Fruit fly (Drosophila melanogaster): ENCODE results near the gene tfc.

tfc gene

dm6 chr3L:1295693-1296092 is 39.4 kb downstream of the tfc start, which contains the start of gene Rabex-5 (continued):
- no peak for TF ChIP-seq sd (tag; optimal IDR thresholded peaks at IDR 0.05)
- no peak for TF ChIP-seq CG12236 (GFP tag; optimal IDR thresholded peaks at IDR 0.05)
- no peak for TF ChIP-seq ranshi (GFP tag; IDR thresholded peaks at IDR 0.05)
- peak; percentile 27 for TF ChIP-seq fu2 (GFP tag; optimal IDR thresholded peaks at IDR 0.05)
- TF ChIP-seq btn (GFP tag; optimal IDR thresholded peaks at IDR 0.05): no peak
- no peak for TF ChIP-seq odd (GFP tag; optimal IDR thresholded peaks at IDR 0.05)
- TF ChIP-seq CG8924 (tag; optimal IDR thresholded peaks at IDR 0.05): peak; percentile 23
- TF ChIP-seq D19A (tag; optimal IDR thresholded peaks at IDR 0.05): no peak
- no peak for TF ChIP-seq dimm (GFP tag; IDR thresholded peaks at IDR 0.05)
- no peak for TF ChIP-seq Atf3 (GFP tag; optimal IDR thresholded peaks at IDR 0.05)
- TF ChIP-seq bowl (GFP tag; IDR thresholded peaks at IDR 0.05): no peak
- TF ChIP-seq Rx (GFP tag; IDR thresholded peaks at IDR 0.05): no peak
- TF ChIP-seq CG14860 (GFP tag; IDR thresholded peaks at IDR 0.05; ENCODE audit: partially characterized antibody): peak; percentile 53; the same call in 2 of the 3 replicates
- peak; percentile 86 for TF ChIP-seq Scr (GFP tag; IDR thresholded peaks at IDR 0.05; ENCODE audit: partially characterized antibody)
- TF ChIP-seq Sry-δ (GFP tag; optimal IDR thresholded peaks at IDR 0.05): peak; percentile 97
- no peak for TF ChIP-seq CG11085 (GFP tag; IDR thresholded peaks at IDR 0.05)
- no peak for TF ChIP-seq Sox102F (GFP tag; optimal IDR thresholded peaks at IDR 0.05)
- no peak for TF ChIP-seq Deaf1 (tag; optimal IDR thresholded peaks at IDR 0.05)
- no peak for TF ChIP-seq CG7556 (GFP tag; optimal IDR thresholded peaks at IDR 0.05)
- no peak for TF ChIP-seq otp (GFP tag; IDR thresholded peaks at IDR 0.05)
- TF ChIP-seq CG9932 (GFP tag; IDR thresholded peaks at IDR 0.05): peak; percentile 70
- no peak for TF ChIP-seq ase (GFP tag; IDR thresholded peaks at IDR 0.05)
- no peak for TF ChIP-seq cwo (GFP tag; optimal IDR thresholded peaks at IDR 0.05)
- no peak for TF ChIP-seq CG11723 (GFP tag; optimal IDR thresholded peaks at IDR 0.05)
- no peak for TF ChIP-seq Oaz (GFP tag; IDR thresholded peaks at IDR 0.05)
- no peak for TF ChIP-seq maf-S (GFP tag; optimal IDR thresholded peaks at IDR 0.05)
- TF ChIP-seq luna (GFP tag; optimal IDR thresholded peaks at IDR 0.05): no peak
- TF ChIP-seq nau (GFP tag; optimal IDR thresholded peaks at IDR 0.05): no peak
- TF ChIP-seq gsb-n (tag; optimal IDR thresholded peaks at IDR 0.05): no peak
- TF ChIP-seq NC2β (GFP tag; optimal IDR thresholded peaks at IDR 0.05): peak; percentile 50
- no peak for TF ChIP-seq Vsx1 (GFP tag; optimal IDR thresholded peaks at IDR 0.05)
- TF ChIP-seq CG16779 (GFP tag; IDR thresholded peaks at IDR 0.05): no peak
- no peak for TF ChIP-seq Nf-YC (tag; optimal IDR thresholded peaks at IDR 0.05)
- TF ChIP-seq CG10565 (GFP tag; optimal IDR thresholded peaks at IDR 0.05): no peak
- TF ChIP-seq yki (optimal IDR thresholded peaks at IDR 0.05): no peak
- no peak for TF ChIP-seq gem (tag; optimal IDR thresholded peaks at IDR 0.05)
- TF ChIP-seq insv (GFP tag; optimal IDR thresholded peaks at IDR 0.05): no peak
- no peak for TF ChIP-seq CG12299 (tag; optimal IDR thresholded peaks at IDR 0.05)
- peak; percentile 74 for TF ChIP-seq tna (GFP tag; IDR thresholded peaks at IDR 0.05; ENCODE audit: partially characterized antibody)
- no peak for TF ChIP-seq CG17361 (GFP tag; IDR thresholded peaks at IDR 0.05)
- TF ChIP-seq CG17912 (GFP tag; optimal IDR thresholded peaks at IDR 0.05): peak; percentile 39
- TF ChIP-seq YL-1 (GFP tag; optimal IDR thresholded peaks at IDR 0.05): peak; percentile 62
- TF ChIP-seq eyg (GFP tag; optimal IDR thresholded peaks at IDR 0.05): no peak
- TF ChIP-seq Bgb (GFP tag; IDR thresholded peaks at IDR 0.05; ENCODE audit: partially characterized antibody): peak; percentile 90
- TF ChIP-seq crp (GFP tag; optimal IDR thresholded peaks at IDR 0.05): no peak
- TF ChIP-seq Hsf (GFP tag; optimal IDR thresholded peaks at IDR 0.05): peak; percentile 34
- TF ChIP-seq Dad (GFP tag; optimal IDR thresholded peaks at IDR 0.05): no peak
- no peak for TF ChIP-seq dm (GFP tag; optimal IDR thresholded peaks at IDR 0.05)
- peak; percentile 50 for TF ChIP-seq CG2116 (GFP tag; optimal IDR thresholded peaks at IDR 0.05)
- peak; percentile 52 for TF ChIP-seq nerfin-1 (tag; optimal IDR thresholded peaks at IDR 0.05)
- no peak for TF ChIP-seq CG30431 (GFP tag; optimal IDR thresholded peaks at IDR 0.05)
- no peak for TF ChIP-seq CG6683 (GFP tag; optimal IDR thresholded peaks at IDR 0.05)

Measured in whole organism, embryonic.